Worm (Caenorhabditis elegans) whole organism, L4 larva: ENCODE data around the gene msp-142.

ENCODE experiments used
- cey-2 ChIP-seq: sonication (generic microtip); optimal IDR thresholded peaks from 3 replicates; lab custom pipeline; 2017; ENCODE audit warnings: missing genetic modification characterization, mild to moderate bottlenecking, missing compliant biosample characterization, antibody characterized with exemption, borderline replicate concordance; ENCODE audit not compliant: insufficient read depth
- lin-39 ChIP-seq: fragments of 150-350 bp; optimal IDR thresholded peaks from 2 replicates; lab custom pipeline; 2014; ENCODE audit warnings: missing biosample characterization, missing genetic modification reagents, missing genetic modification characterization
- nhr-11 ChIP-seq: fragments of 150-350 bp; optimal IDR thresholded peaks from 2 replicates; lab custom pipeline; 2014; ENCODE audit warnings: missing biosample characterization, missing genetic modification characterization

DNA sequence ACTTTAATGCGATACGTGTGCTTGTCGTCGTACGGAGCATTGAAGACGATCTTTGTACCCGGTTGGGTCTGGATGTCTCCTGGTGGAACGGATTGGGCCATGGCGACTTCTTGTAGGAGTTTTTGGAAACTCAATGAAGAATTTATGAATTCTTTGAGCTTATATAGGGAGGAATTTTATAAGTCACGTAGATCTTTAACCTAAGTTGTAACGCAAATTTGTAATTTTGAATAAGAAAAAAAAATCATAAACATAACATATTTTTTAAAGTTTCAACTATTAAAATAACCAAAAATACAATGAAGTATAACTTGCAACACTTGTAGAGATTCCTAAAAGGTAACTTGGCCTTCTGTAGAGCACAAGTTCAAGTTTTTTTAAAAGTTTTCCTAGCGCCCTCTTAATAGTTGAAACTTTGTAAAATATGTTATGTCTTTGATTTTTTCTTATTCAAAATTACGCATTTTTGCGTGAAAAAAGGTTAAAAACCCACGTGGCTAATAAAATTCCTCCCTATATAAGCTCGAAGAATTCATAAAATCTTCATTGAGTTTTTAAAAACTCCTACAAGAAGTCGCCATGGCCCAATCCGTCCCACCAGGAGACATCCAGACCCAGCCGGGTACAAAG lies at the start of gene msp-142, which contains the start of gene msp-63:
- TF ChIP-seq nhr-11 (tag; lab: Kevin White, UChicago) (no peak), cey-2 (tag; lab: Kevin White, UChicago) (no peak), lin-39 (tag; lab: Kevin White, UChicago) (no peak)
